Worm (Caenorhabditis elegans): Measurements from ENCODE around the gene C41C4.9.

C41C4.9 gene

DNA sequence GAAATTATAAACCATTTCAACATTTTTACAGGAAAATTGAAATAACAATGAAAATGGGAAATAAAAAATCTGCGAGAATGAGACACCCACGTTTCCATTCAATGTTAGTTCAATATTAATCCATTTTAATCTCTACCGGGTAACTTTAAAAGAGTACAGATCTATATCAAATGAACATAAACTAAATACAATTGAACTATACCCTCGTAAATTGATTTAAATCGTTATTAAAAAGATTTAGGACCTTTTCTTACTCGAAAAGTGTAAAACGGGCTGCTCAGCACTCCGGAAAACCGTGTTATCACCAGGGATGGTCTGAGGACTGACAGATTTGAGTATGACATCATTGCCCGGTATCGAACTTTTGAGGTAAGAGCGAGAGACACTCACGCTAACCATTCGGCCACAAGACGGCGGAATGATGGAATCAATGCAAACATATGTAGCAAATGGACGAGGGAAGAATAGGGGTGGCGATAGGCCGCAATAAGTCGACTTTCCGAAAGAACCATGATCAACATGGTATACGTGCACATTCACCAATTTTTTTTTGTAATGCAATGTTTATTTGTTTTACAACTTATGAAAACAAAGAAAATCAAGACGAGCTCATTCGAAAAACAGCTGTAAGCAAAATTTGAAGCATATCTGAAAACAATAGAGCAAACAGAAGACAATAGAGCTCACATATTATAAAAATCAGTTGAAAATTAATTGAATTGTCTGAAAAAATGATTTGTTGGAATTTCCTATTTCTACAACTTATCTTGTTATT, at the start of gene C41C4.9, which contains the start of gene chst-1:
Gene C41C4.9 (plus strand): TSS at position 725 of the 775 bp plus-strand sequence.
Gene chst-1 (minus strand): TSS at position 51 of the 775 bp plus-strand sequence.
- TF ChIP-seq syd-9 (tag; optimal IDR thresholded peaks at IDR 0.05), result peak; percentile 90
- peak; percentile 93 for TF ChIP-seq eyg-1 (tag; optimal IDR thresholded peaks at IDR 0.05)
- peak; percentile 56 for TF ChIP-seq ceh-22 (tag; optimal IDR thresholded peaks at IDR 0.05)
- peak; percentile 90 for TF ChIP-seq tbx-2 (tag; optimal IDR thresholded peaks at IDR 0.05)
- TF ChIP-seq zip-5 (tag; optimal IDR thresholded peaks at IDR 0.05), result peak; percentile 67
- peak; percentile 92 for TF ChIP-seq madf-2 (tag; optimal IDR thresholded peaks at IDR 0.05)
- no peak for TF ChIP-seq pha-4 (tag; optimal IDR thresholded peaks at IDR 0.05)
- TF ChIP-seq ceh-48 (tag; optimal IDR thresholded peaks at IDR 0.05), result peak; percentile 82
- TF ChIP-seq C08G9.2 (tag; optimal IDR thresholded peaks at IDR 0.05), result peak; percentile 80
- TF ChIP-seq fkh-6 (tag; optimal IDR thresholded peaks at IDR 0.05), result peak; percentile 94
- no peak for TF ChIP-seq ref-2 (tag; optimal IDR thresholded peaks at IDR 0.05)
- peak; percentile 89 for TF ChIP-seq nhr-232 (tag; optimal IDR thresholded peaks at IDR 0.05)
- TF ChIP-seq hlh-15 (tag; optimal IDR thresholded peaks at IDR 0.05), result peak; percentile 88
- peak; percentile 69 for TF ChIP-seq hlh-30 (tag; optimal IDR thresholded peaks at IDR 0.05; ENCODE audit: insufficient read depth)
- peak; percentile 84 for TF ChIP-seq pqm-1 (tag; optimal IDR thresholded peaks at IDR 0.05)
- peak; percentile 79 for TF ChIP-seq ceh-45 (GFP tag; IDR thresholded peaks at IDR 0.05)
- peak; percentile 69 for TF ChIP-seq nfya-1 (tag; optimal IDR thresholded peaks at IDR 0.05)
- peak; percentile 86 for TF ChIP-seq dmd-4 (tag; optimal IDR thresholded peaks at IDR 0.05; ENCODE audit: borderline replicate concordance)
- TF ChIP-seq sdc-2 (tag; optimal IDR thresholded peaks at IDR 0.05), result peak; percentile 86
- no peak for TF ChIP-seq ama-1 (optimal IDR thresholded peaks at IDR 0.05)
- peak; percentile 92 for TF ChIP-seq ceh-34 (tag; optimal IDR thresholded peaks at IDR 0.05)
- peak; percentile 89 for TF ChIP-seq ttx-3 (tag; optimal IDR thresholded peaks at IDR 0.05)
- TF ChIP-seq K09A11.1 (tag; optimal IDR thresholded peaks at IDR 0.05; ENCODE audit: insufficient read depth), result peak; percentile 79
- no peak for TF ChIP-seq pax-1 (tag; optimal IDR thresholded peaks at IDR 0.05)
- peak; percentile 73 for TF ChIP-seq elt-4 (tag; optimal IDR thresholded peaks at IDR 0.05)
- peak; percentile 97 for TF ChIP-seq hlh-6 (tag; optimal IDR thresholded peaks at IDR 0.05)
- TF ChIP-seq unc-86 (tag; optimal IDR thresholded peaks at IDR 0.05), result peak; percentile 90
- peak; percentile 94 for TF ChIP-seq ceh-19 (GFP tag; optimal IDR thresholded peaks at IDR 0.05)
- TF ChIP-seq T23F11.4 (GFP tag; optimal IDR thresholded peaks at IDR 0.05), result peak; percentile 88
- TF ChIP-seq hlh-8 (tag; optimal IDR thresholded peaks at IDR 0.05), result peak; percentile 65
- peak; percentile 76 for TF ChIP-seq lim-6 (tag; optimal IDR thresholded peaks at IDR 0.05)
- TF ChIP-seq K02D7.2 (tag; optimal IDR thresholded peaks at IDR 0.05), result peak; percentile 89
- peak; percentile 84 for TF ChIP-seq pag-3 (tag; optimal IDR thresholded peaks at IDR 0.05; ENCODE audit: borderline replicate concordance)
- peak; percentile 92 for TF ChIP-seq che-1 (tag; optimal IDR thresholded peaks at IDR 0.05)
- peak; percentile 69 for TF ChIP-seq ceh-24 (tag; optimal IDR thresholded peaks at IDR 0.05)
- peak; percentile 86 for TF ChIP-seq F13H6.1 (tag; optimal IDR thresholded peaks at IDR 0.05)
- peak; percentile 73 for TF ChIP-seq ceh-30 (tag; optimal IDR thresholded peaks at IDR 0.05)
- peak; percentile 91 for TF ChIP-seq ahr-1 (tag; optimal IDR thresholded peaks at IDR 0.05)
- TF ChIP-seq ceh-31 (tag; optimal IDR thresholded peaks at IDR 0.05), result peak; percentile 84
- TF ChIP-seq ceh-18 (tag; optimal IDR thresholded peaks at IDR 0.05), result peak; percentile 88
- TF ChIP-seq pat-9 (tag; optimal IDR thresholded peaks at IDR 0.05), result peak; percentile 94
- peak; percentile 87 for TF ChIP-seq ceh-2 (tag; optimal IDR thresholded peaks at IDR 0.05)
- peak; percentile 74 for TF ChIP-seq fkh-10 (GFP tag; optimal IDR thresholded peaks at IDR 0.05)
- peak; percentile 91 for TF ChIP-seq unc-3 (GFP tag; conservative IDR thresholded peaks at IDR 0.05)
- TF ChIP-seq unc-3 (tag; optimal IDR thresholded peaks at IDR 0.05), result peak; percentile 86
- peak; percentile 92 for TF ChIP-seq pha-2 (tag; optimal IDR thresholded peaks at IDR 0.05)
- peak; percentile 93 for TF ChIP-seq gmeb-2 (tag; optimal IDR thresholded peaks at IDR 0.05)
- peak; percentile 96 for TF ChIP-seq ztf-16 (tag; optimal IDR thresholded peaks at IDR 0.05)
- TF ChIP-seq sox-4 (tag; optimal IDR thresholded peaks at IDR 0.05), result peak; percentile 92
- TF ChIP-seq ceh-14 (tag; optimal IDR thresholded peaks at IDR 0.05), result peak; percentile 88
- TF ChIP-seq elt-2 (tag; optimal IDR thresholded peaks at IDR 0.05), result peak; percentile 97
- TF ChIP-seq rnt-1 (tag; optimal IDR thresholded peaks at IDR 0.05), result peak; percentile 91
